Fruit fly (Drosophila melanogaster) S2 (cell line): ENCODE measurements around the gene Cdc37.

Experiments
- CG8478 ChIP-seq: fragments of >200 bp; optimal IDR thresholded peaks from 2 replicates; lab custom pipeline; 2018
- CTCF ChIP-seq, 2 experiments: fragments of >200 bp; optimal IDR thresholded peaks; 2 replicates each; lab custom pipeline; 2018

Cdc37 gene

DNA sequence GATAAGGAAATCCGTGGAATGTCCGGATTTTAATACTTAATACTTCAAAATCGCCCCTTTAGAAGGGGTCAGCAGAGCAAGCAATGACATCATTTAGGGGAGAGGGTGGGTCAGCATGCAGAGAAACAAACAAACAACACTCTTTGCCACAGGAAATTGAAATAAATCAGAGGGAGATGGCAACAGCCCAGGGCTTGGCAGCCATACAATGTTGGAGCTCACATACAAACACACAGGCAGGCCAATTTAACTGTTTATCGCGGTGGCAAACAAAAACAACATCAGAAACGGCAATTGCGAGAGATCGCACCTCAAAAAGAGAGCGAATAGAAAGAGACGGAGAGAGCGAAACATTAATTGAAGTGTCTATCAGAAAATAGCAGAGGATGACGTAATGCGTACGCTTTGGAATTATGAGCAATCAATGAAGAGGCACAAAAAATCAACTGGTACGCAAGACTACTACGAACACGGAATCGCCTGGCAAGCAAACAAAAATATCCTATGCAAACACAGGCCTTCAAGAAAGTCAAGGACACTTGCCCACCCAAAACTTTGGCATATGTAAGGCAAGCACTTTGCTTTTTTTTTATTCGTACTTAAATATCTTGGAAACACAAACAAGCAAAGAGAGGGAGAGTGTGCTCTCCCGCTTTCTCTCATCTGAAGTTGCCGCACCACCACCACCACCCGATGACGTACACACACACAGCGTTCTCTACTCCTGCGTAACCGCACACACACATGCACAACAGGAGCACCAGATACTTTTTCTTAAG, 839 bp upstream of the Cdc37 start:
- no peak for TF ChIP-seq CTCF (optimal IDR thresholded peaks at IDR 0.05; lab: Kevin White, UChicago)
- no peak for TF ChIP-seq CG8478

dm6 chr3L:1797005-1797404, 1.8 kb downstream of the Cdc37 start, which contains the start of gene CG12020:
CG12020 (plus strand) TSS chr3L:1797305.
- TF ChIP-seq CTCF (optimal IDR thresholded peaks at IDR 0.05; lab: Kevin White, UChicago) (no peak), CG8478 (no peak)

dm6 chr3L:1798649-1799048, 3.5 kb downstream of the Cdc37 start, which contains the start of gene Patj:
Patj (plus strand) TSS chr3L:1798803.
- TF ChIP-seq CG8478 (no peak), CTCF (optimal IDR thresholded peaks at IDR 0.05; lab: Kevin White, UChicago) (peak in 1 of 2 experiments; percentile 33)

dm6 chr3L:1802802-1803201, 7.6 kb downstream of the Cdc37 start, which contains the start of the genes JTBR and CG42676:
JTBR (minus strand) TSS chr3L:1802856.
CG42676 (plus strand) TSS chr3L:1803107.
- TF ChIP-seq CG8478 (no peak), CTCF (optimal IDR thresholded peaks at IDR 0.05; lab: Kevin White, UChicago) (no peak)

dm6 chr3L:1808631-1809030, 13.4 kb downstream of the Cdc37 start:
- TF ChIP-seq CG8478 (no peak), CTCF (optimal IDR thresholded peaks at IDR 0.05; lab: Kevin White, UChicago) (no peak)

DNA sequence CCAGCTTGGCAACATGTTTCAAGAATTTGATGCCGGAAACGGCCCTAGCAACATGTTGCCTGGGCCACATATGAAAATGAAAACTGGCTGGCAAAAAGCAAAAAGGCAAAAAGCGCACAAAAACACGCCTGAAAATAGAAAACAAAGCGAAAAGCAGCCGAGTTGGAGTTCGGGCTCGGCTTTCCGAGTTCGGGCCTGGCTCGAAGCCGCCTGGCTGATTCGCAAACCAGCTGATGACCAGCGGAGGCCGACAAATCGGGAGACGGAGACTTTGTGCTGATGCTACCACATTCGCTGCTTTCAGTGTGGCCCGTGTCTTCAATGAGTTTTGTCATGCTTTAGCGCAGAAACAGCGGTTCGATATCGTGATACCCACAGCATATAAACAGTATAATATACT, 15.1 kb downstream of the Cdc37 start, which contains the start of gene GV1:
GV1 (plus strand) TSS at position 301 of the 400 bp plus-strand sequence.
- TF ChIP-seq CG8478 (no peak), CTCF (optimal IDR thresholded peaks at IDR 0.05; lab: Kevin White, UChicago) (no peak)

DNA sequence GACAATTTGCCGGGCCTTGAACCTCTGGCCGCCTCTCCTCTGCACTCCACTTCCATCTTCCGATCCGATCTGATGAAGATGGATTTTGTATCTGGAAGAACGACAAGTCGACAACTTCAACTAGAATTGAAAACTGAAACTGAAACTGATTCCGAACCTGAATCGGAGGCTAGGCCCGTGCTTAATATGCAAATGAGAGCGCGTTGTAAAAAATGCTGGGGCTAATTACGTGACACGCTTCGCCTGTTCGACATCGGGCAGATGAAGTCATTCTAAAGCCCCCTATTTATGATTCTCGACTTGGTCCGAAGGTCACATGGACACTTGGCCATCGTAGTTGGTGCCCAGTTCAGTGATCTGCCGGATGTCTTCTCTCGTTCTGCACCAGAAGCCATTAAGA, 21.4 kb downstream of the Cdc37 start:
- TF ChIP-seq CG8478, result no peak
- TF ChIP-seq CTCF (optimal IDR thresholded peaks at IDR 0.05; lab: Kevin White, UChicago), result no peak

DNA sequence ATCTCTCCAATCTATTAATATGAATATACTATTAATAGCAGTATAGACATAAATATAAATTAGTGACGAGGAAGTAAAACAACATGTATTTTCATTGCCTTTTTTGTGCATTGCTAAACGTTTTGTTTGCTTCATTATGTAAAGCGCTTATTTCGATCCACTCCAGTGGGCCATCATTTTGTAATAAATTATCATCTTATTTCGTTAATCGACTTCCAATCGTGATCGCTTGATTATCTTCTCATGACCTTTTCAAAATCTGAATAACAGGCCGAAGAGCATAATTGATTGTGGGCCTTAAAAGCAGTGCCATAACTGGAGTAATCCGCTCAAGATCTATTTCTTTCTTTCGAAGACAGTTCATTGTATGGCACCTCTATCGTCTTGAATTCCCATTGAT, 22.2 kb downstream of the Cdc37 start:
- no peak for TF ChIP-seq CTCF (optimal IDR thresholded peaks at IDR 0.05; lab: Kevin White, UChicago)
- TF ChIP-seq CG8478, result no peak

DNA sequence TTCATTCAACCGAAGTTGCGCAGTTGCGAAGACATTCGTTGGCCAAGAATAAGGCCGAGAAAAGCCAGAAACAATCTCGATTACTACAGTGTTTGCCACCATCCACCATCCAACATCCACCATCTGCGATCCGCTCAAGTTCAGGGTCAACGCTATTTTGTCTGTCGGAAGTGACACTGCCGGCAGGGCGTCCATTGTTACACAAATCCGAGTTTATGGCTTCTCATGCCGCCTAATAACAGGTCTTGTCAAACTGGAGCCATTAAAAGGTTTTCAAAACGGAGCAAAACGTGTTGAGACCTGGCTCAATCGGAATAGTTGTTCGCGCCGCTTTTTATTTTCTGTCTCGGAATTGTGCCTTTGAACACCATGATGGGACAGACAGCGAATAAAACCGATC, 23.6 kb downstream of the Cdc37 start:
- TF ChIP-seq CG8478, result no peak
- no peak for TF ChIP-seq CTCF (optimal IDR thresholded peaks at IDR 0.05; lab: Kevin White, UChicago)

- TF ChIP-seq CTCF (optimal IDR thresholded peaks at IDR 0.05; lab: Kevin White, UChicago) (no peak), CG8478 (no peak)
Observed at dm6 chr3L:1821140-1821539, 25.9 kb downstream of the Cdc37 start.

DNA sequence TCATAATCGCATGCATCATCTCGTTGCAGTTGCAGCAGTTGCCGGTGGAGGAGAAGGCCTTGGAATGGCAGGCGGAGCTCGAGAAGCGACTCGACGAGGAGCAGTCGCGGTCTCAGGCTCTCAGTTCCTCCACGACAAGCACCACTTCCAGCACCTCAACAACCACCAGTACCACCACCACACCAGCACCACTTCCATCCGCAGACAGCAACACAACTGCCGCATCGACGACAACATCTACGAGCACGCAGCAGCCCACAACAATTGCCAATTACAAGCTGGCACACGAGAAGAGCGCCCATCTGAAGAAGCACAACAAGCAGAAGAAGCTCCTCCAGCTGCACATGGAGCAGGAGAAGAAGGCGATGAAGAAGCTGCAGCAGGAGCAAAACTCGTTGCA, 27.2 kb downstream of the Cdc37 start:
- no peak for TF ChIP-seq CTCF (optimal IDR thresholded peaks at IDR 0.05; lab: Kevin White, UChicago)
- TF ChIP-seq CG8478, result no peak

dm6 chr3L:1827809-1828371, 32.7 kb downstream of the Cdc37 start:
- no peak for TF ChIP-seq CG8478
- no peak for TF ChIP-seq CTCF (optimal IDR thresholded peaks at IDR 0.05; lab: Kevin White, UChicago)

dm6 chr3L:1829539-1829938, 34.3 kb downstream of the Cdc37 start:
- TF ChIP-seq CG8478 (no peak), CTCF (optimal IDR thresholded peaks at IDR 0.05; lab: Kevin White, UChicago) (no peak)

DNA sequence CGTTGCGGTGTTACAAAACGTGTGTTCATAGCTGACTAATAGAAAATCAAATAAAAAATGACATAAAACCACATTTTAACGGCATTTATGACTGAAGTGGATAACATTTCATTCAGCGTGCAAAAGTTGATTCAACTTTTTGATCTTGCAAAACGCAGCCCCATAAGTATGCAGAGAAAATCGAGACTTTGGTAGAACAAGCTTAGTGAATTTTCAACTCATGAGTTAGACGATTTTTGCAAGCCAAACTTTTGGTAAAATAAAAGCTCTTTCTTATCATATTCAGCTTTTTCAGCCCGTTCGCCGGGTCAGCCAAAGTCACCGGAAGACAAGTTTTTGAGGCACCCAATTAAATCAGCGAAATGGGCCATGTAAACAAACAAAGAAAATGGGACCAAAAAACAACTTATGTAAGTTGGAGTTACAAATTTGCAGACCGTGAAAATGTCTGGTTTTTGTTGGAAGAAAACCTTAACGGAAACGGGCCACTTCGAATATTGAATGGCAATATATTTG, 36.6 kb downstream of the Cdc37 start, which contains the start of gene Cpr62Ba:
Cpr62Ba (minus strand) TSS at position 31 of the 516 bp plus-strand sequence.
- TF ChIP-seq CTCF (optimal IDR thresholded peaks at IDR 0.05; lab: Kevin White, UChicago) (no peak), CG8478 (no peak)

DNA sequence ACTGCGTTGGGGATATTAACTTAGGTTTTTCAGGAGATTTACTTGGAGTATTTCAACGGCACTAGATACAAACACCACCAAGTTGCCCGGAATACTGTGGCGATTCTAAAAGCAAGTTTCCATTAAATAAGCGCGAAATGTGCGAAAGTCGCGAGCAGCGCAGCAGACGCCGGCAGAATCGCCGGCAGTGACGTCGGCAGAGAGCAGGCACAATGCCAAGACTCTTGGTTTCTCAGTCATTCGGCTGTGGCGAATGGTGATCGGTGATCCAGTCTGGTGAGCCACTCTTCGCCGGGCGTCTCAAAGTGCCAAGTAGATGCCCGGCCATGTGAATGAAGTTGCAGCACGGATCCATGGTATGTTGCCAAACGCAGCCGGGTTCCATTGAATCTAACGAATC, 39.9 kb downstream of the Cdc37 start, which contains the start of gene Cpr62Bb:
Cpr62Bb (minus strand) TSS at position 101 of the 400 bp plus-strand sequence.
- TF ChIP-seq CTCF (optimal IDR thresholded peaks at IDR 0.05; lab: Kevin White, UChicago) (no peak), CG8478 (no peak)

dm6 chr3L:1841984-1842383, 46.8 kb downstream of the Cdc37 start, which contains the start of gene Cpr62Bc:
Cpr62Bc (minus strand) TSS chr3L:1842084.
- TF ChIP-seq CG8478, result no peak
- TF ChIP-seq CTCF (optimal IDR thresholded peaks at IDR 0.05; lab: Kevin White, UChicago), result no peak
